Worm (Caenorhabditis elegans) whole organism, mixed stage, embryonic: ENCODE measurements around the gene eif-2D.
A peak's percentile ranks its signal among the peaks of the same experiment; 100 is the strongest.

Experiments used
- M03D4.4 ChIP-seq: sonication (generic microtip); optimal IDR thresholded peaks from 2 replicates; lab custom pipeline; 2017; ENCODE audit warnings: mild to moderate bottlenecking, missing genetic modification characterization, missing compliant biosample characterization
- bed-3 ChIP-seq: fragments of 200-800 bp; sonication (Bioruptor generic); optimal IDR thresholded peaks from 3 replicates; lab custom pipeline; 2018; ENCODE audit warnings: mild to moderate bottlenecking, missing genetic modification characterization, moderate library complexity, missing compliant biosample characterization
- blmp-1 ChIP-seq: fragments of 150-350 bp; optimal IDR thresholded peaks from 2 replicates; lab custom pipeline; 2014; ENCODE audit warnings: missing biosample characterization, missing genetic modification characterization
- ceh-39 ChIP-seq: fragments of 150-350 bp; optimal IDR thresholded peaks from 2 replicates; lab custom pipeline; 2014; ENCODE audit warnings: missing biosample characterization, missing genetic modification characterization
- ceh-43 ChIP-seq: fragments of 200-800 bp; sonication (Bioruptor generic); optimal IDR thresholded peaks from 2 replicates; lab custom pipeline; 2018; ENCODE audit warnings: mild to moderate bottlenecking, missing genetic modification characterization, moderate library complexity, missing compliant biosample characterization
- ceh-83 ChIP-seq: fragments of 200-800 bp; sonication (Bioruptor generic); optimal IDR thresholded peaks from 2 replicates; lab custom pipeline; 2018; ENCODE audit warnings: mild to moderate bottlenecking, missing genetic modification characterization, missing compliant biosample characterization
- ces-1 ChIP-seq: fragments of 150-350 bp; optimal IDR thresholded peaks from 2 replicates; lab custom pipeline; 2014; ENCODE audit warnings: missing biosample characterization, missing genetic modification reagents, missing genetic modification characterization
- cnd-1 ChIP-seq: fragments of 200-800 bp; sonication (Bioruptor generic); optimal IDR thresholded peaks from 2 replicates; lab custom pipeline; 2018; ENCODE audit warnings: mild to moderate bottlenecking, missing genetic modification characterization, missing compliant biosample characterization
- drap-1 ChIP-seq: fragments of 200-800 bp; sonication (Bioruptor generic); optimal IDR thresholded peaks from 3 replicates; lab custom pipeline; 2018; ENCODE audit warnings: mild to moderate bottlenecking, missing genetic modification characterization, missing compliant biosample characterization
- elt-1 ChIP-seq: sonication (generic microtip); optimal IDR thresholded peaks from 2 replicates; lab custom pipeline; 2017; ENCODE audit warnings: missing genetic modification characterization, mild to moderate bottlenecking, missing compliant biosample characterization, antibody characterized with exemption, moderate library complexity, borderline replicate concordance; ENCODE audit not compliant: insufficient read depth
- elt-3 ChIP-seq: fragments of 150-350 bp; optimal IDR thresholded peaks from 2 replicates; lab custom pipeline; 2014; ENCODE audit warnings: missing biosample characterization, missing genetic modification characterization
- flh-1 ChIP-seq: fragments of 200-800 bp; sonication (Bioruptor generic); optimal IDR thresholded peaks from 2 replicates; lab custom pipeline; 2018; ENCODE audit warnings: mild to moderate bottlenecking, missing genetic modification characterization, moderate library complexity, missing compliant biosample characterization
- ham-2 ChIP-seq: fragments of 200-800 bp; sonication (Bioruptor generic); optimal IDR thresholded peaks from 2 replicates; lab custom pipeline; 2018; ENCODE audit warnings: mild to moderate bottlenecking, missing genetic modification characterization, missing compliant biosample characterization
- hlh-1 ChIP-seq: fragments of 150-350 bp; optimal IDR thresholded peaks from 2 replicates; lab custom pipeline; 2014; ENCODE audit warnings: missing biosample characterization, missing genetic modification reagents, missing genetic modification characterization
- lin-13 ChIP-seq: fragments of 150-350 bp; optimal IDR thresholded peaks from 2 replicates; lab custom pipeline; 2014; ENCODE audit warnings: missing biosample characterization, missing genetic modification characterization
- lin-32 ChIP-seq: fragments of 200-800 bp; sonication (Bioruptor generic); optimal IDR thresholded peaks from 2 replicates; lab custom pipeline; 2018; ENCODE audit warnings: mild to moderate bottlenecking, missing genetic modification characterization, missing compliant biosample characterization
- lsy-2 ChIP-seq: fragments of 150-350 bp; optimal IDR thresholded peaks from 2 replicates; lab custom pipeline; 2014; ENCODE audit warnings: missing biosample characterization, missing genetic modification characterization
- mab-5 ChIP-seq: fragments of 150-350 bp; optimal IDR thresholded peaks from 2 replicates; lab custom pipeline; 2014; ENCODE audit warnings: missing biosample characterization, missing genetic modification characterization
- mep-1 ChIP-seq: fragments of 150-350 bp; optimal IDR thresholded peaks from 2 replicates; lab custom pipeline; 2017; ENCODE audit warnings: missing biosample characterization, missing genetic modification reagents, missing genetic modification characterization, inconsistent platforms
- mls-2 ChIP-seq: sonication (generic microtip); optimal IDR thresholded peaks from 2 replicates; lab custom pipeline; 2016; ENCODE audit warnings: mild to moderate bottlenecking, missing genetic modification characterization, moderate library complexity, missing compliant biosample characterization
- nhr-12 ChIP-seq: fragments of 150-350 bp; optimal IDR thresholded peaks from 2 replicates; lab custom pipeline; 2014; ENCODE audit warnings: missing biosample characterization, missing genetic modification characterization
- nhr-2 ChIP-seq: fragments of 150-350 bp; optimal IDR thresholded peaks from 2 replicates; lab custom pipeline; 2014; ENCODE audit warnings: missing biosample characterization, missing genetic modification characterization
- nhr-237 ChIP-seq: fragments of 150-350 bp; optimal IDR thresholded peaks from 2 replicates; lab custom pipeline; 2014; ENCODE audit warnings: missing biosample characterization, missing genetic modification characterization
- nhr-28 ChIP-seq: fragments of 150-350 bp; optimal IDR thresholded peaks from 2 replicates; lab custom pipeline; 2014; ENCODE audit warnings: missing biosample characterization, missing genetic modification characterization
- nhr-76 ChIP-seq: sonication (generic microtip); optimal IDR thresholded peaks from 2 replicates; lab custom pipeline; 2017; ENCODE audit warnings: missing biosample characterization, missing genetic modification characterization
- pha-4 ChIP-seq: fragments of 150-350 bp; optimal IDR thresholded peaks from 2 replicates; lab custom pipeline; 2018; ENCODE audit warnings: missing biosample characterization, missing genetic modification reagents, missing genetic modification characterization
- sem-2 ChIP-seq: fragments of 200-800 bp; sonication (Bioruptor generic); optimal IDR thresholded peaks from 2 replicates; lab custom pipeline; 2018; ENCODE audit warnings: mild to moderate bottlenecking, missing genetic modification characterization, missing compliant biosample characterization
- snpc-4 ChIP-seq: fragments of 150-350 bp; optimal IDR thresholded peaks from 2 replicates; lab custom pipeline; 2014; ENCODE audit warnings: missing biosample characterization, missing genetic modification characterization
- sptf-1 ChIP-seq: sonication (generic microtip); optimal IDR thresholded peaks from 2 replicates; lab custom pipeline; 2017; ENCODE audit warnings: mild to moderate bottlenecking, missing genetic modification characterization, moderate library complexity, missing compliant biosample characterization
- tbx-8 ChIP-seq: fragments of 200-800 bp; sonication (Bioruptor generic); optimal IDR thresholded peaks from 2 replicates; lab custom pipeline; 2018; ENCODE audit warnings: mild to moderate bottlenecking, missing genetic modification characterization, moderate library complexity, missing compliant biosample characterization
- unc-120 ChIP-seq: sonication (generic microtip); optimal IDR thresholded peaks from 2 replicates; lab custom pipeline; 2017; ENCODE audit warnings: missing genetic modification characterization, missing compliant biosample characterization; ENCODE audit not compliant: poor library complexity, severe bottlenecking
- unc-39 ChIP-seq: fragments of 150-350 bp; optimal IDR thresholded peaks from 2 replicates; lab custom pipeline; 2014; ENCODE audit warnings: missing biosample characterization, missing genetic modification characterization
- unc-62 ChIP-seq: fragments of 150-350 bp; optimal IDR thresholded peaks from 2 replicates; lab custom pipeline; 2014; ENCODE audit warnings: missing biosample characterization, missing genetic modification reagents, missing genetic modification characterization
- zip-8 ChIP-seq: fragments of 150-350 bp; optimal IDR thresholded peaks from 2 replicates; lab custom pipeline; 2014; ENCODE audit warnings: missing biosample characterization, missing genetic modification characterization
- ztf-11 ChIP-seq: fragments of 150-350 bp; optimal IDR thresholded peaks from 2 replicates; lab custom pipeline; 2014; ENCODE audit warnings: missing biosample characterization, missing genetic modification characterization

The eif-2D gene

ce11 chrII:5712126-5712525, 20.6 kb downstream of the eif-2D start:
- no peak for TF ChIP-seq lin-32 (GFP tag; lab: Kevin White, UChicago)
- peak; percentile 23 for TF ChIP-seq elt-3
- TF ChIP-seq ham-2 (GFP tag; lab: Kevin White, UChicago) = no peak

ce11 chrII:5714807-5715206, 23.3 kb downstream of the eif-2D start, which contains the start of the genes tiar-1 and lelo-4:
Gene tiar-1 (minus strand): TSS chrII:5714823.
Gene lelo-4 (plus strand): TSS chrII:5714924.
- TF ChIP-seq lin-13 (peak; percentile 53), mab-5 (tag; lab: Kevin White, UChicago) (no peak), blmp-1 (tag; lab: Kevin White, UChicago) (no peak), elt-3 (no peak), nhr-12 (tag; lab: Kevin White, UChicago) (no peak), ceh-83 (GFP tag; lab: Kevin White, UChicago) (no peak), lin-32 (GFP tag; lab: Kevin White, UChicago) (no peak), tbx-8 (GFP tag; lab: Kevin White, UChicago) (no peak), snpc-4 (no peak), mep-1 (tag; lab: Kevin White, UChicago) (peak; percentile 77), ceh-43 (GFP tag; lab: Kevin White, UChicago) (no peak), sptf-1 (tag; lab: Kevin White, UChicago) (peak; percentile 35), zip-8 (tag; lab: Kevin White, UChicago) (no peak), pha-4 (tag; lab: Kevin White, UChicago) (peak; percentile 45), ces-1 (GFP tag; lab: Kevin White, UChicago) (no peak), hlh-1 (tag; lab: Kevin White, UChicago) (peak; percentile 46), unc-120 (tag; lab: Kevin White, UChicago) (no peak), lsy-2 (tag; lab: Kevin White, UChicago) (peak; percentile 74), cnd-1 (tag; lab: Kevin White, UChicago) (no peak), nhr-76 (tag; lab: Kevin White, UChicago) (no peak), unc-62 (no peak), sem-2 (GFP tag; lab: Kevin White, UChicago) (no peak), nhr-237 (tag; lab: Kevin White, UChicago) (peak; percentile 49), elt-1 (tag; lab: Kevin White, UChicago) (no peak), nhr-2 (tag; lab: Kevin White, UChicago) (no peak), ham-2 (GFP tag; lab: Kevin White, UChicago) (no peak), M03D4.4 (tag; lab: Kevin White, UChicago) (peak; percentile 7), unc-39 (tag; lab: Kevin White, UChicago) (no peak), nhr-28 (tag; lab: Kevin White, UChicago) (no peak), bed-3 (no peak), ceh-39 (tag; lab: Kevin White, UChicago) (peak; percentile 47), drap-1 (GFP tag; lab: Kevin White, UChicago) (no peak), mls-2 (peak; percentile 57), ztf-11 (tag; lab: Kevin White, UChicago) (no peak), flh-1 (GFP tag; lab: Kevin White, UChicago) (no peak)

- TF ChIP-seq unc-39 (tag; lab: Kevin White, UChicago) (no peak), tbx-8 (GFP tag; lab: Kevin White, UChicago) (no peak)
These were observed 24.3 kb downstream of the eif-2D start, which contains the start of the genes C18A3.10 and C18A3.3 for ce11 chrII:5715745-5716357. Gene C18A3.10 (minus strand): TSS chrII:5715845. Gene C18A3.3 (plus strand): TSS chrII:5716307.

- TF ChIP-seq blmp-1 (tag; lab: Kevin White, UChicago) = no peak
These were observed 26.3 kb downstream of the eif-2D start, which contains the start of gene zipt-3 for ce11 chrII:5717831-5718230. Gene zipt-3 (plus strand): TSS chrII:5718131.
